Fruit fly (Drosophila melanogaster) whole organism, pupa: ENCODE results near the gene msd1.

Source experiments
- CG10348 ChIP-seq: fragments of 200-800 bp; sonication (Bioruptor generic); IDR thresholded peaks from 2 replicates; pipeline ENCODE4 v1.3.6; 2022; ENCODE audit warnings: missing biosample characterization, missing genetic modification characterization
- CG13204 ChIP-seq: fragments of 200-800 bp; sonication (Bioruptor generic); optimal IDR thresholded peaks from 2 replicates; lab custom pipeline; 2018; ENCODE audit warnings: missing biosample characterization, mild to moderate bottlenecking, missing genetic modification characterization, moderate library complexity
- CG17806 ChIP-seq: fragments of 200-800 bp; sonication (Bioruptor generic); optimal IDR thresholded peaks from 2 replicates; lab custom pipeline; 2018; ENCODE audit warnings: missing biosample characterization, mild to moderate bottlenecking, missing genetic modification characterization, moderate library complexity
- CG8301 ChIP-seq: fragments of 200-800 bp; sonication (Bioruptor generic); optimal IDR thresholded peaks from 2 replicates; lab custom pipeline; 2018; ENCODE audit warnings: missing biosample characterization, mild to moderate bottlenecking, missing genetic modification characterization
- D1 ChIP-seq: fragments of 200-800 bp; sonication (Bioruptor generic); optimal IDR thresholded peaks from 2 replicates; lab custom pipeline; 2018; ENCODE audit warnings: missing biosample characterization, mild to moderate bottlenecking, missing genetic modification characterization, moderate library complexity
- EcR ChIP-seq: fragments of 200-800 bp; sonication (Bioruptor generic); optimal IDR thresholded peaks from 3 replicates; lab custom pipeline; 2019; ENCODE audit warnings: missing biosample characterization, missing genetic modification characterization, mild to moderate bottlenecking, moderate library complexity, missing genetic modification reagents
- Ets98B ChIP-seq: fragments of 200-800 bp; sonication (Bioruptor generic); IDR thresholded peaks from 2 replicates; pipeline ENCODE4 v1.3.6; 2022; ENCODE audit warnings: missing biosample characterization, missing genetic modification characterization
- Pif1B ChIP-seq: fragments of 200-800 bp; sonication (Bioruptor generic); optimal IDR thresholded peaks from 3 replicates; lab custom pipeline; 2016; ENCODE audit warnings: missing biosample characterization, missing genetic modification characterization
- gl ChIP-seq: fragments of 200-800 bp; sonication (Bioruptor generic); optimal IDR thresholded peaks from 2 replicates; lab custom pipeline; 2018; ENCODE audit warnings: missing biosample characterization, mild to moderate bottlenecking, missing genetic modification characterization
- rn ChIP-seq: fragments of 200-800 bp; sonication (Bioruptor generic); IDR thresholded peaks from 2 replicates; pipeline ENCODE4 v1.3.6; 2022; ENCODE audit warnings: missing biosample characterization, missing genetic modification characterization

DNA sequence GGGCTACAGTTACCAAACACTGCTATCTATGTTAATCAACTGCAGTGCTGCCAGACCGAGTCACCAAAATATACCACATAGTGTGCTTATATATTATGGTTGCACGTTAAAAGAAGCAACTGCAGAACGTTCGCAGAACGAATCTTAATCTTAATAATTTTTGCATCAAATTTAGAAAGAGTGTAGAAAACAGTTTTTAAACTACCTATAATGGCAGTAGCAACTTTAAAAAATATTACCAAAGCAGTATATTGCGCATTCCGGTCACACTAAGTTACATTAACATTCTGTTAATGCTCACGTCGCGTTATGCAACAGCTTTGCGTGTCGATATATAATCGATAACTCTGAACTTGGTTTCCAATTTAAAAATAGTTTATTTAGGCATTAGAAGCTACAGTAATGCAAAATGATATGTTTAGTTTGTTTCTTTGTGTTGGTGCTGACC lies 10.6 kb downstream of the msd1 start, which contains the start of gene indra:
- TF ChIP-seq Ets98B (GFP tag; lab: Robert Waterston, UW) (peak; percentile 38; the same call in 1 of the 2 replicates), CG17806 (tag; lab: Kevin White, UChicago) (peak; percentile 29), D1 (tag; lab: Kevin White, UChicago) (no peak), Pif1B (GFP tag; lab: Kevin White, UChicago) (no peak), EcR (GFP tag; lab: Kevin White, UChicago) (no peak), CG13204 (no peak), CG10348 (no peak), rn (peak; percentile 32; the same call in 1 of the 2 replicates), gl (tag; lab: Kevin White, UChicago) (no peak), CG8301 (tag; lab: Kevin White, UChicago) (no peak)
